Fruit fly (Drosophila melanogaster) whole organism, embryonic: ENCODE results near the gene mldr.

Experiments used
- Atf3 ChIP-seq: fragments of 200-800 bp; sonication (Bioruptor generic); optimal IDR thresholded peaks from 3 replicates; lab custom pipeline; 2016; ENCODE audit warnings: missing biosample characterization, missing genetic modification characterization
- Bgb ChIP-seq: fragments of 200-800 bp; sonication (Bioruptor generic); IDR thresholded peaks from 2 replicates; pipeline ENCODE4 v1.3.6; 2022; ENCODE audit warnings: missing biosample characterization, missing genetic modification characterization; ENCODE audit not compliant: partially characterized antibody
- C15 ChIP-seq: fragments of 200-800 bp; sonication (Bioruptor generic); IDR thresholded peaks from 3 replicates; pipeline ENCODE4 v1.3.6; 2022; ENCODE audit warnings: missing biosample characterization, missing genetic modification characterization
- CG10267 ChIP-seq: fragments of 200-800 bp; sonication (Bioruptor generic); optimal IDR thresholded peaks from 2 replicates; lab custom pipeline; 2018; ENCODE audit warnings: missing biosample characterization, mild to moderate bottlenecking, missing genetic modification characterization, moderate library complexity
- CG10565 ChIP-seq: fragments of 200-800 bp; sonication (Bioruptor generic); optimal IDR thresholded peaks from 3 replicates; lab custom pipeline; 2016; ENCODE audit warnings: missing biosample characterization, mild to moderate bottlenecking, missing genetic modification characterization
- CG11696 ChIP-seq: fragments of 200-800 bp; sonication (Bioruptor generic); IDR thresholded peaks from 2 replicates; pipeline ENCODE4 v1.3.6; 2022; ENCODE audit warnings: missing biosample characterization, missing genetic modification characterization
- CG12299 ChIP-seq: fragments of 200-800 bp; sonication (Bioruptor generic); optimal IDR thresholded peaks from 2 replicates; lab custom pipeline; 2018; ENCODE audit warnings: missing biosample characterization, mild to moderate bottlenecking, missing genetic modification characterization
- CG14050 ChIP-seq: fragments of 200-800 bp; sonication (Bioruptor generic); IDR thresholded peaks from 3 replicates; pipeline ENCODE4 v1.3.6; 2022; ENCODE audit warnings: missing biosample characterization, missing genetic modification characterization
- CG17829 ChIP-seq: fragments of 200-800 bp; optimal IDR thresholded peaks from 2 replicates; lab custom pipeline; 2019; ENCODE audit warnings: missing biosample characterization, mild to moderate bottlenecking, missing genetic modification characterization, moderate library complexity
- CG18011 ChIP-seq: fragments of 200-800 bp; sonication (Bioruptor generic); optimal IDR thresholded peaks from 2 replicates; lab custom pipeline; 2017; ENCODE audit warnings: missing biosample characterization, missing genetic modification characterization, mild to moderate bottlenecking, moderate library complexity, missing genotype
- CG34376 ChIP-seq: fragments of 200-800 bp; sonication (Bioruptor generic); optimal IDR thresholded peaks from 2 replicates; lab custom pipeline; 2018; ENCODE audit warnings: missing biosample characterization, mild to moderate bottlenecking, missing genetic modification characterization
- CG3726 ChIP-seq: fragments of 200-800 bp; sonication (Bioruptor generic); IDR thresholded peaks from 3 replicates; pipeline ENCODE4, ENCODE4 v1.3.6; 2022; ENCODE audit warnings: missing biosample characterization, missing genetic modification characterization
- CG5953 ChIP-seq: fragments of 200-800 bp; sonication (Bioruptor generic); IDR thresholded peaks from 2 replicates; pipeline ENCODE4 v1.3.6; 2022; ENCODE audit warnings: missing biosample characterization, missing genetic modification characterization
- CG6854 ChIP-seq: fragments of 200-800 bp; sonication (Bioruptor generic); optimal IDR thresholded peaks from 3 replicates; lab custom pipeline; 2017; ENCODE audit warnings: missing biosample characterization, mild to moderate bottlenecking, missing genetic modification characterization
- D ChIP-seq, 2 experiments: fragments of 200-800 bp in 1 of 2; fragments of >200 bp in 1 of 2; sonication (Bioruptor generic) in 1 of 2; optimal IDR thresholded peaks; 2 replicates in 1 of 2; 3 replicates in 1 of 2; lab custom pipeline; 2017; ENCODE audit warnings: mild to moderate bottlenecking in 1 of 2, missing biosample characterization in 1 of 2, missing genetic modification characterization in 1 of 2, missing genetic modification reagents in 1 of 2
- D19A ChIP-seq: fragments of 200-800 bp; optimal IDR thresholded peaks from 3 replicates; lab custom pipeline; 2019; ENCODE audit warnings: missing biosample characterization, mild to moderate bottlenecking, missing genetic modification characterization, moderate library complexity
- Dip3 ChIP-seq: fragments of 200-800 bp; sonication (Bioruptor generic); optimal IDR thresholded peaks from 3 replicates; lab custom pipeline; 2016; ENCODE audit warnings: missing biosample characterization, missing genetic modification characterization
- Drgx ChIP-seq: fragments of 200-800 bp; sonication (Bioruptor generic); IDR thresholded peaks from 2 replicates; pipeline ENCODE4 v1.3.6; 2022; ENCODE audit warnings: missing biosample characterization, missing genetic modification characterization
- Ets65A ChIP-seq: fragments of 200-800 bp; sonication (Bioruptor generic); peaks from one replicate; lab custom pipeline; 2016; ENCODE audit warnings: missing biosample characterization, missing genetic modification characterization
- Gug ChIP-seq: fragments of 200-800 bp; sonication (Bioruptor generic); IDR thresholded peaks from 4 replicates; pipeline ENCODE4 v1.3.6; 2022; ENCODE audit warnings: missing biosample characterization, missing genetic modification characterization
- HHEX ChIP-seq: fragments of 200-800 bp; sonication (Bioruptor generic); optimal IDR thresholded peaks from 3 replicates; lab custom pipeline; 2017; ENCODE audit warnings: missing biosample characterization, mild to moderate bottlenecking, missing genetic modification characterization, missing genetic modification reagents
- Lhr ChIP-seq: fragments of 200-800 bp; sonication (Bioruptor generic); optimal IDR thresholded peaks from 3 replicates; lab custom pipeline; 2017; ENCODE audit warnings: mild to moderate bottlenecking, missing biosample characterization, missing genetic modification reagents, missing genetic modification characterization
- Myb ChIP-seq: fragments of 200-800 bp; sonication (Bioruptor generic); optimal IDR thresholded peaks from 2 replicates; lab custom pipeline; 2016; ENCODE audit warnings: missing biosample characterization, missing genetic modification characterization
- Neu2 ChIP-seq: fragments of 200-800 bp; sonication (Bioruptor generic); optimal IDR thresholded peaks from 3 replicates; lab custom pipeline; 2016; ENCODE audit warnings: missing biosample characterization, missing genetic modification characterization, borderline replicate concordance
- NfI ChIP-seq: fragments of 200-800 bp; sonication (Bioruptor generic); optimal IDR thresholded peaks from 3 replicates; lab custom pipeline; 2018; ENCODE audit warnings: missing biosample characterization, mild to moderate bottlenecking, missing genetic modification characterization, moderate library complexity
- Oaz ChIP-seq: fragments of 200-800 bp; sonication (Bioruptor generic); IDR thresholded peaks from 2 replicates; pipeline ENCODE4 v1.3.6; 2022; ENCODE audit warnings: missing biosample characterization, missing genetic modification characterization
- Optix ChIP-seq: fragments of 200-800 bp; sonication (Bioruptor generic); IDR thresholded peaks from 3 replicates; pipeline ENCODE4 v1.3.6; 2022; ENCODE audit warnings: missing biosample characterization, missing genetic modification characterization
- Rfx ChIP-seq: fragments of 200-800 bp; sonication (Bioruptor generic); IDR thresholded peaks from 2 replicates; pipeline ENCODE4 v1.3.6; 2022; ENCODE audit warnings: missing biosample characterization, missing genetic modification characterization
- Usf ChIP-seq: fragments of 200-800 bp; sonication (Bioruptor generic); optimal IDR thresholded peaks from 2 replicates; lab custom pipeline; 2017; ENCODE audit warnings: missing genotype, missing biosample characterization, missing genetic modification characterization
- Vsx1 ChIP-seq: fragments of 200-800 bp; sonication (Bioruptor generic); optimal IDR thresholded peaks from 2 replicates; lab custom pipeline; 2017; ENCODE audit warnings: missing biosample characterization, mild to moderate bottlenecking, missing genetic modification characterization, missing genetic modification reagents
- bab2 ChIP-seq: fragments of 200-800 bp; sonication (Bioruptor generic); optimal IDR thresholded peaks from 2 replicates; lab custom pipeline; 2016; ENCODE audit warnings: missing biosample characterization, missing genetic modification characterization
- btn ChIP-seq: fragments of 200-800 bp; sonication (Bioruptor generic); optimal IDR thresholded peaks from 2 replicates; lab custom pipeline; 2016; ENCODE audit warnings: missing biosample characterization, missing genetic modification characterization
- chm ChIP-seq: fragments of 200-800 bp; sonication (Bioruptor generic); IDR thresholded peaks from 2 replicates; pipeline ENCODE4 v1.3.6; 2022; ENCODE audit warnings: missing biosample characterization, missing genetic modification characterization
- croc ChIP-seq: fragments of 200-800 bp; sonication (Bioruptor generic); conservative IDR thresholded peaks from 3 replicates; pipeline ENCODE4 v1.3.6; 2022; ENCODE audit warnings: missing biosample characterization, missing genetic modification characterization
- dimm ChIP-seq: fragments of 200-800 bp; sonication (Bioruptor generic); IDR thresholded peaks from 2 replicates; pipeline ENCODE4 v1.3.6; 2022; ENCODE audit warnings: missing biosample characterization, missing genetic modification characterization
- disco-r ChIP-seq: fragments of 200-800 bp; sonication (Bioruptor generic); optimal IDR thresholded peaks from 2 replicates; lab custom pipeline; 2016; ENCODE audit warnings: missing biosample characterization, missing genetic modification characterization
- dysf ChIP-seq: fragments of 200-800 bp; sonication (Bioruptor generic); IDR thresholded peaks from 3 replicates; pipeline ENCODE4 v1.3.6; 2022; ENCODE audit warnings: missing biosample characterization, missing genetic modification characterization
- exex ChIP-seq: fragments of 200-800 bp; sonication (Bioruptor generic); optimal IDR thresholded peaks from 4 replicates; lab custom pipeline; 2018; ENCODE audit warnings: missing biosample characterization, mild to moderate bottlenecking, missing genetic modification characterization, moderate library complexity
- fd102C ChIP-seq: fragments of 200-800 bp; sonication (Bioruptor generic); optimal IDR thresholded peaks from 2 replicates; lab custom pipeline; 2018; ENCODE audit warnings: missing biosample characterization, mild to moderate bottlenecking, missing genetic modification characterization, moderate library complexity
- grn ChIP-seq: fragments of 200-800 bp; sonication (Bioruptor generic); optimal IDR thresholded peaks from 3 replicates; lab custom pipeline; 2017; ENCODE audit warnings: missing biosample characterization, missing genetic modification characterization
- gsb-n ChIP-seq: fragments of 200-800 bp; sonication (Bioruptor generic); optimal IDR thresholded peaks from 3 replicates; lab custom pipeline; 2018; ENCODE audit warnings: missing biosample characterization, mild to moderate bottlenecking, missing genetic modification characterization
- jigr1 ChIP-seq: fragments of 200-800 bp; sonication (Bioruptor generic); IDR thresholded peaks from 3 replicates; pipeline ENCODE4 v1.3.6; 2022; ENCODE audit warnings: missing biosample characterization, missing genetic modification characterization
- lmd ChIP-seq: fragments of 200-800 bp; sonication (Bioruptor generic); IDR thresholded peaks from 2 replicates; pipeline ENCODE4 v1.3.6; 2022; ENCODE audit warnings: missing biosample characterization, missing genetic modification characterization
- nom ChIP-seq: fragments of 200-800 bp; sonication (Bioruptor generic); optimal IDR thresholded peaks from 2 replicates; lab custom pipeline; 2017; ENCODE audit warnings: missing biosample characterization, missing genetic modification characterization, mild to moderate bottlenecking, moderate library complexity, missing genetic modification reagents
- row ChIP-seq: fragments of 200-800 bp; sonication (Bioruptor generic); IDR thresholded peaks from 3 replicates; pipeline ENCODE4 v1.3.6; 2022; ENCODE audit warnings: missing biosample characterization, missing genetic modification characterization
- schlank ChIP-seq: fragments of 200-800 bp; sonication (Bioruptor generic); optimal IDR thresholded peaks from 2 replicates; lab custom pipeline; 2018; ENCODE audit warnings: missing biosample characterization, mild to moderate bottlenecking, missing genetic modification characterization
- sima ChIP-seq: fragments of 200-800 bp; sonication (Bioruptor generic); optimal IDR thresholded peaks from 2 replicates; lab custom pipeline; 2016; ENCODE audit warnings: missing biosample characterization, missing genetic modification characterization
- stc ChIP-seq: fragments of 200-800 bp; sonication (Bioruptor generic); IDR thresholded peaks from 2 replicates; pipeline ENCODE4 v1.3.6; 2022; ENCODE audit warnings: missing biosample characterization, missing genetic modification characterization
- sug ChIP-seq: fragments of 200-800 bp; optimal IDR thresholded peaks from 2 replicates; lab custom pipeline; 2019; ENCODE audit warnings: missing biosample characterization, mild to moderate bottlenecking, missing genetic modification characterization, moderate library complexity

Gene mldr

DNA sequence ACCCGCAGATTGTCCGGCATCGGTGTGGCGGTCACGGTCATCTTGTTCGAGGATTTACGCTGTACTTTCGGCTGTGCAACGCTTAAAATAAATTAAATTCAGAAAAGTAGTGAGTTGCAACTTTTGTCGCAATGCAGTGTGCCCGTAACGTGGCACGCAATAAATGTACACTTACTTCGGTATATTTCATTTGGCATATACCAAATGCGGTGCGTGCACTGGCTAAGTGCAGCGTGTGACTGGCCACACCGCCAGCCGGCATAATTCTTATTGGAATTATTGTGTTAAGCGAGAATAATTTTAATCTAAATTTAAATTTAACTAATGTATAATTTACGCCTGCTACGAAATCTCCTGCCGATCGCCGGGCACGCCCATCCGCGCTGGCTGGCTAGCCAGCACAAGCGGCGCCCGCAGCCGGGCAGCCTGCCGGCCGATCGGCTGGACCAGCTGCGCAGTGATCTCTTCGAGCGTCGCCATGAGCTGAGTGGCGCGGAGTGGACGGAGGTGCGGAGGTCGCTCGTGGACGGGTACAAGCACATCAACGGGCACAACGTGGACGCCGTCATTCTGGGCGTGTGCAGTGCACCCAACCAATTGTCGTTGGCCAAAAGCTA lies at the start of gene mldr, which contains the start of gene Rpt4 (continued):
- no peak for TF ChIP-seq fd102C (GFP tag; lab: Kevin White, UChicago)
- no peak for TF ChIP-seq Oaz (GFP tag; lab: Robert Waterston, UW)
- no peak for TF ChIP-seq CG18011
- peak; percentile 21 for TF ChIP-seq CG10267
- TF ChIP-seq lmd (GFP tag; lab: Robert Waterston, UW), result no peak
- TF ChIP-seq D (optimal IDR thresholded peaks at IDR 0.05; lab: Kevin White, UChicago), result no peak
- TF ChIP-seq D (GFP tag; optimal IDR thresholded peaks at IDR 0.05; lab: Kevin White, UChicago), result no peak
- no peak for TF ChIP-seq sima
- no peak for TF ChIP-seq Neu2 (GFP tag; lab: Kevin White, UChicago)
- no peak for TF ChIP-seq NfI (GFP tag; lab: Kevin White, UChicago)
- TF ChIP-seq btn (GFP tag; lab: Kevin White, UChicago), result no peak
- no peak for TF ChIP-seq disco-r (GFP tag; lab: Kevin White, UChicago)
- TF ChIP-seq Dip3 (GFP tag; lab: Kevin White, UChicago), result no peak
- TF ChIP-seq CG6854 (GFP tag; lab: Kevin White, UChicago), result no peak
- TF ChIP-seq dysf (GFP tag; lab: Robert Waterston, UW), result no peak
- no peak for TF ChIP-seq C15 (GFP tag; lab: Robert Waterston, UW)
- peak; percentile 19 for TF ChIP-seq nom (GFP tag; lab: Kevin White, UChicago)
- 0 out of 2 replicates have a peak, but pooled peaks have one; percentile 16 for TF ChIP-seq Rfx (GFP tag; lab: Robert Waterston, UW)
- TF ChIP-seq chm, result no peak
- TF ChIP-seq dimm (GFP tag; lab: Robert Waterston, UW), result no peak
- no peak for TF ChIP-seq exex (tag; lab: Kevin White, UChicago)
- no peak for TF ChIP-seq Bgb (GFP tag; lab: Robert Waterston, UW)
- TF ChIP-seq croc (GFP tag; lab: Robert Waterston, UW), result no peak

- TF ChIP-seq Usf (GFP tag; lab: Kevin White, UChicago) (no peak), Drgx (no peak), Vsx1 (GFP tag; lab: Kevin White, UChicago) (no peak), HHEX (GFP tag; lab: Kevin White, UChicago) (no peak), sug (tag; lab: Kevin White, UChicago) (peak; percentile 11), grn (GFP tag; lab: Kevin White, UChicago) (peak; percentile 39), Ets65A (no peak), bab2 (GFP tag; lab: Kevin White, UChicago) (no peak), CG11696 (no peak), CG10565 (GFP tag; lab: Kevin White, UChicago) (no peak), jigr1 (GFP tag; lab: Robert Waterston, UW) (no peak), CG12299 (tag; lab: Kevin White, UChicago) (no peak), Gug (GFP tag; lab: Robert Waterston, UW) (no peak), D19A (tag; lab: Kevin White, UChicago) (no peak), CG3726 (no peak), Optix (GFP tag; lab: Robert Waterston, UW) (no peak), Atf3 (GFP tag; lab: Kevin White, UChicago) (no peak), schlank (peak; percentile 6), CG5953 (no peak), Myb (GFP tag; lab: Kevin White, UChicago) (no peak), Lhr (no peak), CG17829 (no peak), CG14050 (GFP tag; lab: Robert Waterston, UW) (no peak), gsb-n (no peak), exex (tag; lab: Kevin White, UChicago) (peak; percentile 87), CG34376 (peak; percentile 60), row (GFP tag; lab: Robert Waterston, UW) (peak; percentile 52; the same call in 2 of the 3 replicates), stc (peak; percentile 8; the same call in 1 of the 2 replicates)
These were observed 38.1 kb upstream of the mldr start for dm6 chrX:6252897-6253540.
